Worm (Caenorhabditis elegans) whole organism, L4 larva: ENCODE measurements around the gene Y69H2.10.

Source experiments
- D1046.2 ChIP-seq: fragments of 200-800 bp; sonication (Bioruptor generic); IDR thresholded peaks from 2 replicates; pipeline ENCODE4 v1.3.6; 2022; ENCODE audit warnings: missing genetic modification characterization, missing compliant biosample characterization
- F10B5.3 ChIP-seq: sonication (generic microtip); optimal IDR thresholded peaks from 2 replicates; lab custom pipeline; 2016; ENCODE audit warnings: mild to moderate bottlenecking, missing genetic modification characterization, missing compliant biosample characterization
- F49E8.2 ChIP-seq: sonication (generic microtip); optimal IDR thresholded peaks from 2 replicates; lab custom pipeline; 2016; ENCODE audit warnings: missing compliant biosample characterization, mild to moderate bottlenecking, missing genetic modification characterization, borderline replicate concordance
- R02D3.7 ChIP-seq: fragments of 150-350 bp; sonication (generic microtip); optimal IDR thresholded peaks from 3 replicates; lab custom pipeline; 2014; ENCODE audit warnings: missing biosample characterization, missing genetic modification characterization
- T26A8.4 ChIP-seq: fragments of 200-800 bp; sonication (Bioruptor generic); IDR thresholded peaks from 2 replicates; pipeline ENCODE4 v1.3.6; 2022; ENCODE audit warnings: missing genetic modification characterization, missing compliant biosample characterization
- Y105C5A.15 ChIP-seq: fragments of 200-800 bp; sonication (Bioruptor generic); IDR thresholded peaks from 2 replicates; pipeline ENCODE4 v1.3.6; 2022; ENCODE audit warnings: missing genetic modification characterization, missing compliant biosample characterization
- Y5F2A.4 ChIP-seq: fragments of 200-800 bp; sonication (Bioruptor generic); optimal IDR thresholded peaks from 2 replicates; lab custom pipeline; 2018; ENCODE audit warnings: mild to moderate bottlenecking, missing genetic modification characterization, missing compliant biosample characterization
- Y75B8A.6 ChIP-seq: fragments of 200-800 bp; sonication (Bioruptor generic); IDR thresholded peaks from 2 replicates; pipeline ENCODE4 v1.3.6; 2022; ENCODE audit warnings: missing genetic modification reagents, missing genetic modification characterization, missing compliant biosample characterization
- ZK546.5 ChIP-seq, 2 experiments: sonication (generic microtip); optimal IDR thresholded peaks; 2 replicates each; lab custom pipeline; 2017; ENCODE audit warnings: missing biosample characterization in 2 of 2, missing genetic modification characterization in 2 of 2
- aly-2 ChIP-seq: sonication (generic microtip); optimal IDR thresholded peaks from 2 replicates; lab custom pipeline; 2018; ENCODE audit warnings: missing biosample characterization, missing genetic modification characterization
- arid-1 ChIP-seq: fragments of 200-800 bp; sonication (Bioruptor generic); conservative IDR thresholded peaks from 2 replicates; pipeline ENCODE4 v1.3.6; 2022; ENCODE audit warnings: missing genetic modification reagents, missing genetic modification characterization, missing compliant biosample characterization
- attf-4 ChIP-seq: sonication (generic microtip); optimal IDR thresholded peaks from 3 replicates; lab custom pipeline; 2017; ENCODE audit warnings: missing biosample characterization, missing genetic modification characterization
- ceh-28 ChIP-seq: fragments of 150-350 bp; optimal IDR thresholded peaks from 2 replicates; lab custom pipeline; 2014; ENCODE audit warnings: missing biosample characterization, missing genetic modification reagents, missing genetic modification characterization
- ceh-44 ChIP-seq: fragments of 200-800 bp; sonication (Bioruptor generic); IDR thresholded peaks from 2 replicates; pipeline ENCODE4 v1.3.6; 2022; ENCODE audit warnings: missing genetic modification reagents, missing genetic modification characterization, missing compliant biosample characterization
- ces-1 ChIP-seq: fragments of 150-350 bp; sonication (generic microtip); optimal IDR thresholded peaks from 4 replicates; lab custom pipeline; 2014; ENCODE audit warnings: missing biosample characterization, missing genetic modification reagents, missing genetic modification characterization
- cey-2 ChIP-seq: sonication (generic microtip); optimal IDR thresholded peaks from 3 replicates; lab custom pipeline; 2017; ENCODE audit warnings: missing genetic modification characterization, mild to moderate bottlenecking, missing compliant biosample characterization, antibody characterized with exemption, borderline replicate concordance; ENCODE audit not compliant: insufficient read depth
- daf-19 ChIP-seq: fragments of 200-800 bp; sonication (Bioruptor generic); conservative IDR thresholded peaks from 2 replicates; pipeline ENCODE4 v1.3.6; 2022; ENCODE audit warnings: missing genetic modification characterization, missing compliant biosample characterization
- dpl-1 ChIP-seq: fragments of 150-350 bp; optimal IDR thresholded peaks from 2 replicates; lab custom pipeline; 2014; ENCODE audit warnings: missing biosample characterization, missing genetic modification reagents, missing genetic modification characterization
- dve-1 ChIP-seq: sonication (generic microtip); optimal IDR thresholded peaks from 2 replicates; lab custom pipeline; 2017; ENCODE audit warnings: antibody characterized with exemption, mild to moderate bottlenecking, missing genetic modification characterization, missing compliant biosample characterization; ENCODE audit not compliant: insufficient read depth
- egl-43 ChIP-seq: fragments of 200-800 bp; sonication (Bioruptor generic); IDR thresholded peaks from 2 replicates; pipeline ENCODE4 v1.3.6; 2022; ENCODE audit warnings: missing genetic modification reagents, missing genetic modification characterization, missing compliant biosample characterization
- fkh-10 ChIP-seq: fragments of 150-350 bp; optimal IDR thresholded peaks from 2 replicates; lab custom pipeline; 2014; ENCODE audit warnings: missing biosample characterization, missing genetic modification reagents, missing genetic modification characterization
- fos-1 ChIP-seq: fragments of 150-350 bp; optimal IDR thresholded peaks from 2 replicates; lab custom pipeline; 2014; ENCODE audit warnings: missing biosample characterization, missing genetic modification characterization
- gei-8 ChIP-seq: fragments of 200-800 bp; sonication (Bioruptor generic); optimal IDR thresholded peaks from 2 replicates; lab custom pipeline; 2018; ENCODE audit warnings: mild to moderate bottlenecking, missing genetic modification characterization, missing compliant biosample characterization
- hlh-30 ChIP-seq: sonication (generic microtip); optimal IDR thresholded peaks from 2 replicates; lab custom pipeline; 2017; ENCODE audit warnings: antibody characterized with exemption, mild to moderate bottlenecking, missing genetic modification characterization, missing compliant biosample characterization; ENCODE audit not compliant: insufficient read depth
- hmg-1.1 ChIP-seq: fragments of 200-800 bp; sonication (Bioruptor generic); IDR thresholded peaks from 2 replicates; pipeline ENCODE4 v1.3.6; 2022; ENCODE audit warnings: missing genetic modification reagents, missing genetic modification characterization, missing compliant biosample characterization
- lin-1 ChIP-seq: fragments of 200-800 bp; sonication (Bioruptor generic); IDR thresholded peaks from 2 replicates; pipeline ENCODE4 v1.3.6; 2022; ENCODE audit warnings: missing genetic modification reagents, missing genetic modification characterization, missing compliant biosample characterization
- lin-13 ChIP-seq: fragments of 150-350 bp; optimal IDR thresholded peaks from 2 replicates; lab custom pipeline; 2014; ENCODE audit warnings: missing biosample characterization, missing genetic modification reagents, missing genetic modification characterization
- lin-15B ChIP-seq: fragments of 150-350 bp; sonication (generic microtip); optimal IDR thresholded peaks from 3 replicates; lab custom pipeline; 2014; ENCODE audit warnings: missing biosample characterization, missing genetic modification characterization
- lin-29 ChIP-seq: fragments of 200-800 bp; sonication (Bioruptor generic); IDR thresholded peaks from 2 replicates; pipeline ENCODE4 v1.3.6; 2022; ENCODE audit warnings: missing genetic modification reagents, missing genetic modification characterization, missing compliant biosample characterization
- lir-3 ChIP-seq: sonication (generic microtip); optimal IDR thresholded peaks from 2 replicates; lab custom pipeline; 2016; ENCODE audit warnings: mild to moderate bottlenecking, missing genetic modification characterization, missing compliant biosample characterization
- mdl-1 ChIP-seq, 2 experiments: fragments of 150-350 bp in 1 of 2; sonication (generic microtip) in 1 of 2; optimal IDR thresholded peaks; 2 replicates each; lab custom pipeline; 2014 to 2017; ENCODE audit warnings: missing biosample characterization in 2 of 2, missing genetic modification characterization in 2 of 2
- mdt-29 ChIP-seq: fragments of 200-800 bp; sonication (Bioruptor generic); IDR thresholded peaks from 2 replicates; pipeline ENCODE4 v1.3.6; 2022; ENCODE audit warnings: missing genetic modification reagents, missing genetic modification characterization, missing compliant biosample characterization
- mep-1 ChIP-seq: fragments of 150-350 bp; sonication (generic microtip); optimal IDR thresholded peaks from 3 replicates; lab custom pipeline; 2014; ENCODE audit warnings: missing biosample characterization, missing genetic modification characterization
- mxl-2 ChIP-seq: fragments of 200-800 bp; sonication (Bioruptor generic); conservative IDR thresholded peaks from 2 replicates; pipeline ENCODE4 v1.3.6; 2022; ENCODE audit warnings: missing genetic modification reagents, missing genetic modification characterization, missing compliant biosample characterization
- nhr-11 ChIP-seq: fragments of 150-350 bp; optimal IDR thresholded peaks from 2 replicates; lab custom pipeline; 2014; ENCODE audit warnings: missing biosample characterization, missing genetic modification characterization
- nhr-25 ChIP-seq: sonication (generic microtip); optimal IDR thresholded peaks from 2 replicates; lab custom pipeline; 2017; ENCODE audit warnings: missing genetic modification characterization, mild to moderate bottlenecking, missing compliant biosample characterization, antibody characterized with exemption, moderate library complexity, borderline replicate concordance; ENCODE audit not compliant: insufficient read depth
- nhr-28 ChIP-seq: fragments of 150-350 bp; optimal IDR thresholded peaks from 2 replicates; lab custom pipeline; 2014; ENCODE audit warnings: missing biosample characterization, missing genetic modification characterization
- nhr-41 ChIP-seq: fragments of 200-800 bp; sonication (Bioruptor generic); IDR thresholded peaks from 2 replicates; pipeline ENCODE4 v1.3.6; 2022; ENCODE audit warnings: missing genetic modification reagents, missing genetic modification characterization, missing compliant biosample characterization
- nhr-42 ChIP-seq: fragments of 200-800 bp; sonication (Bioruptor generic); IDR thresholded peaks from 2 replicates; pipeline ENCODE4 v1.3.6; 2022; ENCODE audit warnings: missing genetic modification characterization, missing compliant biosample characterization
- nhr-48 ChIP-seq: sonication (generic microtip); optimal IDR thresholded peaks from 2 replicates; lab custom pipeline; 2016; ENCODE audit warnings: mild to moderate bottlenecking, missing genetic modification characterization, missing compliant biosample characterization
- nhr-77 ChIP-seq: fragments of 150-350 bp; optimal IDR thresholded peaks from 2 replicates; lab custom pipeline; 2014; ENCODE audit warnings: missing biosample characterization, missing genetic modification characterization
- pqm-1 ChIP-seq: sonication (generic microtip); optimal IDR thresholded peaks from 2 replicates; lab custom pipeline; 2017; ENCODE audit warnings: missing biosample characterization, missing genetic modification characterization
- sdz-12 ChIP-seq: fragments of 200-800 bp; sonication (Bioruptor generic); optimal IDR thresholded peaks from 2 replicates; lab custom pipeline; 2018; ENCODE audit warnings: mild to moderate bottlenecking, missing genetic modification characterization, missing compliant biosample characterization
- snpc-4 ChIP-seq: fragments of 150-350 bp; optimal IDR thresholded peaks from 2 replicates; lab custom pipeline; 2014; ENCODE audit warnings: missing biosample characterization, missing genetic modification characterization
- tag-97 ChIP-seq: fragments of 200-800 bp; sonication (Bioruptor generic); IDR thresholded peaks from 2 replicates; pipeline ENCODE4 v1.3.6; 2022; ENCODE audit warnings: missing genetic modification characterization, missing compliant biosample characterization
- unc-62 ChIP-seq, 3 experiments: fragments of 150-350 bp in 1 of 3; sonication (generic microtip); optimal IDR thresholded peaks in 2 of 3; peaks in 1 of 3; 1 replicate in 1 of 3; 2 replicates in 2 of 3; lab custom pipeline; 2014 to 2017; ENCODE audit warnings: missing biosample characterization in 3 of 3, missing genetic modification characterization in 3 of 3, missing genetic modification reagents in 3 of 3, missing genotype in 1 of 3
- zag-1 ChIP-seq: fragments of 150-350 bp; optimal IDR thresholded peaks from 2 replicates; lab custom pipeline; 2014; ENCODE audit warnings: missing biosample characterization, missing genetic modification characterization
- zfp-2 ChIP-seq: sonication (generic microtip); optimal IDR thresholded peaks from 2 replicates; lab custom pipeline; 2016; ENCODE audit warnings: mild to moderate bottlenecking, missing genetic modification characterization, missing compliant biosample characterization
- zfp-3 ChIP-seq: fragments of 200-800 bp; sonication (Bioruptor generic); conservative IDR thresholded peaks from 2 replicates; pipeline ENCODE4 v1.3.6; 2022; ENCODE audit warnings: missing genetic modification reagents, missing genetic modification characterization, missing compliant biosample characterization
- zip-2 ChIP-seq: fragments of 150-350 bp; optimal IDR thresholded peaks from 2 replicates; lab custom pipeline; 2014; ENCODE audit warnings: missing biosample characterization, missing genetic modification characterization
- ztf-11 ChIP-seq: fragments of 150-350 bp; optimal IDR thresholded peaks from 2 replicates; lab custom pipeline; 2014; ENCODE audit warnings: missing biosample characterization, missing genetic modification characterization
- ztf-7 ChIP-seq: fragments of 150-350 bp; optimal IDR thresholded peaks from 2 replicates; lab custom pipeline; 2014; ENCODE audit warnings: missing biosample characterization, missing genetic modification characterization

Y69H2.10 gene

DNA sequence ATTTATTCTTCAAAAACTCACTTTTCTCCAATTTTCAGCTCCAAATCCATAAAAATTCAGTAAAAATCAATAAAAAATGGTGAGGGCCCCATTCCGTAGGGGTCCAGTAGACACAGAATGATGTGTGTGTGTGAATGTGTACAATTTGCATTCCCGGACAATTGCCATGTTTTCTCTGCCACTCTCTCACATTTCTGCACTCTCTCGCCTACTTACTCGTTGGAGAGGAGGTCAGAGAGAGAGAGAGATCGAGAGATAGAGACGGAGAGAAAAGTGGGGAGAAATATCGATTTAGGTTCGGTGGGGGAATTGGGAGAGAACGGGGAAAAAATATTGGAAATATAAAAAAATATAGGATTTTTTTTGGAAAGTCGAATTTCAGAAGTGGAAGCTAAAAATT is 53.5 kb downstream of the Y69H2.10 start (continued):
- TF ChIP-seq F49E8.2 (no peak), lin-29 (GFP tag; lab: Robert Waterston, UW) (no peak; the same call in none of the 2 replicates), lir-3 (tag; lab: Kevin White, UChicago) (no peak), lin-1 (no peak), zip-2 (tag; lab: Kevin White, UChicago) (no peak), ceh-44 (GFP tag; lab: Robert Waterston, UW) (no peak), D1046.2 (no peak), arid-1 (GFP tag; lab: Robert Waterston, UW) (no peak), ceh-28 (tag; lab: Kevin White, UChicago) (peak; percentile 81), mdl-1 (tag; optimal IDR thresholded peaks at IDR 0.05; lab: Kevin White, UChicago) (peak; percentile 30 to 36), Y105C5A.15 (GFP tag; lab: Robert Waterston, UW) (no peak), mdt-29 (no peak), nhr-28 (tag; lab: Kevin White, UChicago) (peak; percentile 69), ztf-11 (tag; lab: Kevin White, UChicago) (no peak), ces-1 (GFP tag; lab: Kevin White, UChicago) (no peak), nhr-25 (no peak), zfp-3 (GFP tag; lab: Robert Waterston, UW) (no peak), dve-1 (peak; percentile 96), nhr-77 (tag; lab: Kevin White, UChicago) (peak; percentile 72), tag-97 (no peak), attf-4 (tag; lab: Kevin White, UChicago) (peak; percentile 24), snpc-4 (tag; lab: Kevin White, UChicago) (peak; percentile 47), lin-15B (tag; lab: Kevin White, UChicago) (no peak), ztf-7 (tag; lab: Kevin White, UChicago) (no peak), T26A8.4 (GFP tag; lab: Robert Waterston, UW) (no peak), hlh-30 (tag; lab: Kevin White, UChicago) (peak; percentile 80), zag-1 (tag; lab: Kevin White, UChicago) (no peak), dpl-1 (GFP tag; lab: Kevin White, UChicago) (peak; percentile 65), sdz-12 (GFP tag; lab: Kevin White, UChicago) (no peak), unc-62 (GFP tag; optimal IDR thresholded peaks at IDR 0.05 in 1 of 2; lab: Kevin White, UChicago) (no peak), unc-62 (tag; optimal IDR thresholded peaks at IDR 0.05; lab: Kevin White, UChicago) (no peak), aly-2 (tag; lab: Kevin White, UChicago) (no peak), ZK546.5 (tag; optimal IDR thresholded peaks at IDR 0.05; lab: Kevin White, UChicago) (no peak), mep-1 (tag; lab: Kevin White, UChicago) (peak; percentile 82), lin-13 (GFP tag; lab: Kevin White, UChicago) (peak; percentile 64), egl-43 (GFP tag; lab: Robert Waterston, UW) (no peak), Y5F2A.4 (no peak), nhr-11 (tag; lab: Kevin White, UChicago) (peak; percentile 54), F10B5.3 (tag; lab: Kevin White, UChicago) (no peak), Y75B8A.6 (no peak), nhr-41 (GFP tag; lab: Robert Waterston, UW) (no peak), gei-8 (GFP tag; lab: Kevin White, UChicago) (no peak), cey-2 (no peak), pqm-1 (tag; lab: Kevin White, UChicago) (no peak), zfp-2 (tag; lab: Kevin White, UChicago) (no peak), fos-1 (tag; lab: Kevin White, UChicago) (no peak), mxl-2 (GFP tag; lab: Robert Waterston, UW) (no peak), hmg-1.1 (GFP tag; lab: Robert Waterston, UW) (peak; percentile 57), daf-19 (GFP tag; lab: Robert Waterston, UW) (no peak), nhr-42 (GFP tag; lab: Robert Waterston, UW) (no peak), fkh-10 (GFP tag; lab: Kevin White, UChicago) (peak; percentile 33), R02D3.7 (no peak), nhr-48 (tag; lab: Kevin White, UChicago) (no peak)
